Fruit fly (Drosophila melanogaster): ENCODE data around the gene CG44153.

The CG44153 gene

DNA sequence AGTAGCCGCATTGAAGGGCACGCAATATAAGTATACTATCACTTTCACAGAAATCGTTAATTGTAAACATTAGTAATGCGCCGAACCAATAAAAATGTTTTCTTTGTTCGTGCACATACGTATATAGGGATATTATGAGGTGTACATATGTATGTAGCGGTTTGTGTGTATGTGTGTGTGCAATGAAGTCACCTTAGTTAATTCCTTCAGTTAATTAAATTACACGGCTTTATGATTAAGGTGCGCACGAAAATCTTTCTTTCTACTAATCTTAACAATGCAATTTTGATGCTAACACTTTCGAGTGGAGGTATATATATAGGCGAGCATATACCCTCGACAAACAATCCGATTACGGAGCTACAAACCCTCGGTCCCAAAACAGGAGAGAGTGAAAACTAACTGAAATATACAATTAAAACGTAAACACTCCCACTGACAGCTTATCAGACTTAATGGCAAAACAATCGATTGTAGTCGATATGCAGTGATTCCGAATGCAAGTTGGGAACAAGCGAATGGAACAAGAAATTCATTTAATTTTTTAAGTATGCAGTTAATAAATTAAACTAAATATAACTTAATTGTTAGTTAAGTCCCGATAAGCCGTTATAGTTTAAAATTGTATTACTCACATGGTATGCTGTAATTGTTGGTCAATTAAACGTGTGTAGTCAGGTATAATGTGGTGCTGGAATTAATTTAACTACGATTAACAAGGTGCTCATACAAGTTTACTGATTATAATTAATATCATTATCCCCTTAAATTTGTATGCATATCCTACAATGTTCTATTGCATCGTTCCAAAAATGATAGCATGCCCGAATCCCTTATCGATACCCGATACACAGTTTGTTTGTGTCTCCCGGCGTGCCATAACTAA is 40.7 kb upstream of the CG44153 start, which contains the start of the genes Npc1a and Prosalpha6 (continued):
- TF ChIP-seq Xbp1 (GFP tag; optimal IDR thresholded peaks at IDR 0.05) (peak; percentile 15), Hmr (GFP tag; optimal IDR thresholded peaks at IDR 0.05) (no peak), Rx (GFP tag; IDR thresholded peaks at IDR 0.05) (no peak)

DNA sequence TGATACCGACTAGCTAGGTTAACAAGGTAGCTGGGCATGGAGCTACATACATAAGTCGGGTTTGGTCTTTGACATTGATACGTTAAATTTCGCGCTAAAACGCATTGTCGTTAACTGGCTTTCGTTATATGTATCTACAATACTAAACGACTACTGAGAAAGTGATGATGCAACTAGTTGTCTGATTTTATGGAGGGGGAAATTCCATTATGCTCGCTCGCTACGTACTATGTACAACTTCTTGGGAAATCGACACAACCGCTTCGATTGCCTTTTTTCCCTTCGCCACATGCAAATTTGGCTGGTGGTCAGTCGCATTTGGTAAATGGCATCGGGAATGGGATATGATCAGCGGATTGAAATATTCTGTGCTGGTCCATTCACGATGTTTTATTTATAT is 40.0 kb upstream of the CG44153 start:
- 0 out of 3 replicates have a peak, but pooled peaks have one; percentile 32 for TF ChIP-seq CG2199 (GFP tag; IDR thresholded peaks at IDR 0.05)
- peak; percentile 5 for TF ChIP-seq cad (GFP tag; optimal IDR thresholded peaks at IDR 0.05)
- peak; percentile 36 for TF ChIP-seq scrt (GFP tag; optimal IDR thresholded peaks at IDR 0.05)
- peak; percentile 52 for TF ChIP-seq nerfin-1 (tag; optimal IDR thresholded peaks at IDR 0.05)
- peak; percentile 14 for TF ChIP-seq CG15479 (GFP tag; optimal IDR thresholded peaks at IDR 0.05)
- peak; percentile 40 for TF ChIP-seq sens (GFP tag)
- peak in 1 of 2 experiments; percentile 75 for TF ChIP-seq eve (GFP tag; optimal IDR thresholded peaks at IDR 0.05)
- TF ChIP-seq CG4854 (GFP tag; optimal IDR thresholded peaks at IDR 0.05): no peak
- TF ChIP-seq Pdp1 (GFP tag; optimal IDR thresholded peaks at IDR 0.05): peak in 1 of 2 experiments; percentile 96
- TF ChIP-seq CG1647 (GFP tag; optimal IDR thresholded peaks at IDR 0.05): no peak
- TF ChIP-seq CG3281 (GFP tag; optimal IDR thresholded peaks at IDR 0.05): no peak
- 0 out of 2 replicates have a peak, but pooled peaks have one; percentile 8 for TF ChIP-seq HLH3B (GFP tag; IDR thresholded peaks at IDR 0.05)

DNA sequence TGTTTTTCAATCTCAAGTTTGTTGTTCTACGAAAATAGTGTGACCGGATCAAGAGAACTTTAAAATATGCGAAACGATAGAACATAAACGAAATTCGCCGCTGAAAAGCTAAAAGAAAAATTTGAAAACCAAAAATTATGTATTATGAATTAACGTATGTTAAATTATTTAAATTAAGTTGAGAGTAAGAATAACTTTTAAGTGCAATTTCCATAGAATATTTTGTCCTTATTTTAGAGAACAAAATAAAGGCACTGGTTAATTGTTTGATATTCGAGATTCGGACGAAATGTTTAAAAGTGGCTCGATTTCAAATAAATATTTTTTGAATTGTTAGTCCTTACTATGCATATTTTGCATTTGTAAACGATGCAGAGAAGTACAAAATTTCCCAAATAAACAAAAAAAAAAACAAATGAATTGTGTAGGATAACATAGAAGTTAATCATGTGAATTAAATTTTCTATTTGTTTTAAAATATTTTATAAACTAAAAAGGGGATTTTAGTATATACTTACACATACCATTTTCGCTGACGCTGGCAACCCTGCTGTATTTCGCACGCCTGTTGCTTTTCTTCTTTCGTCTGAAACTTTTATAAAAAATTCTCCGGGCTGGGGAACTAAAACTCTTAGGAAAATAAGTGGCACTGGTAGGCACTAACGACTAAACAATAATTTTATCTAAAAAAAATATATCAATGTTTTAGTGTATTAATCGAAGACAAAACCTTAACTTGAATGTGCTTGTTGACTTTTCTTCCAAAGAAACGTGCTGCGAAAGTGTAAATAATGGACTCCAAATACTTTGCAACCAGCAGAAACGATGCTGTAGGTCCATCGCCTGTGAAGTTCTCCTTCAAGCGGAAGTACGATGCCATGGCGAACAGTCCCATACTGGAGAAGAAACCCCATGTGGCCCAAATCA is 30.8 kb upstream of the CG44153 start, which contains the start of the genes CG5727 and ath:
Gene CG5727 (minus strand): TSS at position 51 of the 927 bp plus-strand sequence.
Gene ath (plus strand): TSS at position 513 of the 927 bp plus-strand sequence.
- peak; percentile 50; the same call in 1 of the 2 replicates for TF ChIP-seq MBD-R2 (GFP tag; IDR thresholded peaks at IDR 0.05)
- TF ChIP-seq Meics (GFP tag; optimal IDR thresholded peaks at IDR 0.05): peak; percentile 38
- peak; percentile 18 for TF ChIP-seq BEAF-32 (GFP tag; optimal IDR thresholded peaks at IDR 0.05)
- peak; percentile 37; the same call in 1 of the 3 replicates for TF ChIP-seq so (GFP tag; IDR thresholded peaks at IDR 0.05)
- peak; percentile 34 for TF ChIP-seq E2f2 (GFP tag; IDR thresholded peaks at IDR 0.05)
- TF ChIP-seq CG1233 (GFP tag; optimal IDR thresholded peaks at IDR 0.05): peak; percentile 35
- peak; percentile 28 for TF ChIP-seq phol (tag; optimal IDR thresholded peaks at IDR 0.05)
- no peak for TF ChIP-seq Antp (GFP tag; optimal IDR thresholded peaks at IDR 0.05)
- TF ChIP-seq CG30020 (tag; optimal IDR thresholded peaks at IDR 0.05): peak; percentile 32
- TF ChIP-seq nmo (GFP tag; optimal IDR thresholded peaks at IDR 0.05): peak; percentile 50
- no peak for TF ChIP-seq CG12769 (tag; optimal IDR thresholded peaks at IDR 0.05)
- peak; percentile 26 for TF ChIP-seq CG30403 (GFP tag; optimal IDR thresholded peaks at IDR 0.05)
- TF ChIP-seq CG6813 (GFP tag; optimal IDR thresholded peaks at IDR 0.05): no peak
- TF ChIP-seq CG2875 (GFP tag; optimal IDR thresholded peaks at IDR 0.05): no peak
- TF ChIP-seq CG6683 (GFP tag; optimal IDR thresholded peaks at IDR 0.05): no peak
- peak; percentile 38; the same call in 1 of the 2 replicates for TF ChIP-seq Awh (GFP tag; IDR thresholded peaks at IDR 0.05)
- peak; percentile 88 for TF ChIP-seq kah (GFP tag; optimal IDR thresholded peaks at IDR 0.05)
- TF ChIP-seq Ets97D (GFP tag; optimal IDR thresholded peaks at IDR 0.05): no peak
- TF ChIP-seq CG13296 (GFP tag; optimal IDR thresholded peaks at IDR 0.05): peak; percentile 51
- TF ChIP-seq amos (GFP tag; IDR thresholded peaks at IDR 0.05; ENCODE audit: partially characterized antibody): no peak
- no peak for TF ChIP-seq CG14667 (GFP tag; IDR thresholded peaks at IDR 0.05)
- no peak for TF ChIP-seq Lhr (GFP tag; optimal IDR thresholded peaks at IDR 0.05)
- TF ChIP-seq CG34376 (GFP tag; optimal IDR thresholded peaks at IDR 0.05): peak; percentile 7
- no peak for TF ChIP-seq Fer2 (tag; optimal IDR thresholded peaks at IDR 0.05)
- peak; percentile 32 for TF ChIP-seq CG12391 (tag; optimal IDR thresholded peaks at IDR 0.05)
- TF ChIP-seq sens (GFP tag): peak; percentile 72
- TF ChIP-seq CG8359 (GFP tag; optimal IDR thresholded peaks at IDR 0.05; ENCODE audit: borderline replicate concordance): no peak
- peak; percentile 20 for TF ChIP-seq CG18262 (tag; optimal IDR thresholded peaks at IDR 0.05)

Data from whole organism, embryonic.